Worm (Caenorhabditis elegans): ENCODE data around the gene K08C7.1.

DNA sequence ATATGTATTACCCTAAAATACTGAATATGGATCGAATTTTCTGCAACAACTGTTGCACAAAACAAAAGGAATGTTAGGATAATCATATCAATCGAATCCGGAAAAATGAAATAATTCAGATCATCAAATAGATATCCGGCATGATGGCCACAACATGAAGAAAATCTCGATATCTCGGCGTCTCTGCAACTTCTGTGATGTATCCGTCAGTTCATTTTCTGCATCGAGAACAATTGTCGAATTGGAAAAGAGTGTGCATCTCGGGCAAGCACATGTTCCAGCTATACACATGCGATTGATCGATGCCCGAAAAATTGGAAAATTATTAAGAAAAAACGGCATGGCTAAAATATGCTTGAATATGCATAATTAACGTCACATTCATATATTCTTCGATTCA lies 29.1 kb downstream of the K08C7.1 start, which contains the start of the genes K08C7.6 and R102.1:
- no peak for TF ChIP-seq him-1 (tag; optimal IDR thresholded peaks at IDR 0.05)
- TF ChIP-seq dao-5 (tag; optimal IDR thresholded peaks at IDR 0.05) = no peak

Data from whole organism, L4/young adult.